Fruit fly (Drosophila melanogaster): ENCODE data around the gene CG31917.

CG31917 gene

DNA sequence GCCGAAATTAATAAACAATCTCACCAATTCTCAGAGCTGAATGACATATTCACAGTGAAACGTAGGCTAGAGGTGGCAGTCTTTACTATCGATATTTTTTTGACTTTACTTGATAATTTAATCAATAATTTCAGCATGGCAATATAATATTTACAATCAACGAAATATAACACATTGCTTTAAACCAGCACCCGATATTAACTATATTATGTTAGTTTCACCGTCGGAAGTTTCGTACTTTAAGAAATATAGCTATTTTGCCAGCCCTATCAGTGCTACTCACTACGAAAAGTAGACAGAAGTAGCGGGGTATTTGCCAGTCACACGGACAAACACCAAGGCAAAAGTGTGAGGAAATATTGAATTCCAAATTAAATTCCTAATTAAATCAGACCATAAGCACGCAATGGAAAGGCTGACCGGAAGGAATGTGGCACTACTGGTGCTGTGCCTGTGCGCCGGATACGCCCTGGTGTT, at the start of gene CG31917, which contains the start of the genes Tfb5 and SelT:
TSS of gene CG31917 (minus strand) at position 51 of the 477 bp plus-strand sequence.
TSS of gene Tfb5 (minus strand) at position 51 of the 477 bp plus-strand sequence.
TSS of gene SelT (plus strand) at position 139 of the 477 bp plus-strand sequence.
- TF ChIP-seq Dll (optimal IDR thresholded peaks at IDR 0.05) (no peak), usp (GFP tag; optimal IDR thresholded peaks at IDR 0.05) (no peak), pan (optimal IDR thresholded peaks at IDR 0.05) (no peak), psq (optimal IDR thresholded peaks at IDR 0.05) (no peak), CG8478 (optimal IDR thresholded peaks at IDR 0.05) (no peak), EcR (GFP tag; optimal IDR thresholded peaks at IDR 0.05) (no peak)

DNA sequence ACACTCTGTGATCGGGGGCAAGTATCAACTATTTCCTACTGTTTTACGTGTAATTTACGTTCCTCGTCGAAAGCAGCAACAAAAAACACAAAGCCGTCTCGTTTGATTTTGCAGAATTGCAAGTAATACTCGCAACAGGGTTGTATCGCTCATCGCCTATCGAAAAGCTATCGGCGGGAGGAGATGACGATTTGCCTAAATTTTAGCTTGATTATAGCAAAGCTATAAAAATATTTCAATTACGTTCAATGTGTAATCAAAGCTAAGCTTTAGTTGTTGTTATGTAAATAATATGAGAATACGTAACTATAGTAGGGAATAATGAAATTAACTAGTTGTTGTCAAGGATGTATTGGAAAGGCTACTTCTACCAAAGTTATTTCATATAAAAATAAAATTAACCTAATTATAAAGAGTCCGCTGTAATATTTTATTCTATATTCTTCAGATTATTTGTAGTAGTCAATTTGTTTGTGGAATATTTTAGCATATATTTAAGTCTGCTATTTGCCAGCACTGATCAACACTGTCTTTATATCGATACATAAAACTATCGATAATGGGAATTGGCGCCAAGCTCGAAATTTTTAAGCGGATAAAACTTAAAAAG, 49.1 kb upstream of the CG31917 start, which contains the start of gene Rpn11:
TSS of gene Rpn11 (minus strand) at position 146 of the 610 bp plus-strand sequence.
- TF ChIP-seq psq (optimal IDR thresholded peaks at IDR 0.05) (no peak), pan (optimal IDR thresholded peaks at IDR 0.05) (no peak), usp (GFP tag; optimal IDR thresholded peaks at IDR 0.05) (no peak), CG8478 (optimal IDR thresholded peaks at IDR 0.05) (no peak), EcR (GFP tag; optimal IDR thresholded peaks at IDR 0.05) (no peak), Dll (optimal IDR thresholded peaks at IDR 0.05) (no peak)

DNA sequence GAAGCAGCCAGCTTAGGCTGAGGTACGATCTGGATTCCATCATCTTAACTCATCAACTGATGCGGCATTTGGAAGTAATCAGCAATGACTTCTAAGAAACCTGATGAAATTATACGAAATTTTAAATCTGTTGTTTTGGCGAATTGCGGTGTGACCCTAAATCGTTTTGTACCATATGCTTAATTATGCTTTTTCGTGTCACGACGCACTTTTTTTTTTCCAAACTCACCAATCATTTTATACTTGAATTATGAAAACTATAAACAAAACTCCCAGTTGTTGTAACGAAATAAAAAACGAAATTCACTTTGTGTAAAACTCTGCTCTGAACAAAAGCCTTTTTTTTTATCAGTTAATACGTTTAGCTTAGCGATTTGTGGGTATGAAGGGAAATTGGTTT, 47.5 kb upstream of the CG31917 start, which contains the start of gene Nepl3:
TSS of gene Nepl3 (minus strand) at position 155 of the 400 bp plus-strand sequence.
- TF ChIP-seq psq (optimal IDR thresholded peaks at IDR 0.05) (no peak), CG8478 (optimal IDR thresholded peaks at IDR 0.05) (no peak), EcR (GFP tag; optimal IDR thresholded peaks at IDR 0.05) (no peak), Dll (optimal IDR thresholded peaks at IDR 0.05) (no peak), pan (optimal IDR thresholded peaks at IDR 0.05) (no peak), usp (GFP tag; optimal IDR thresholded peaks at IDR 0.05) (no peak)

DNA sequence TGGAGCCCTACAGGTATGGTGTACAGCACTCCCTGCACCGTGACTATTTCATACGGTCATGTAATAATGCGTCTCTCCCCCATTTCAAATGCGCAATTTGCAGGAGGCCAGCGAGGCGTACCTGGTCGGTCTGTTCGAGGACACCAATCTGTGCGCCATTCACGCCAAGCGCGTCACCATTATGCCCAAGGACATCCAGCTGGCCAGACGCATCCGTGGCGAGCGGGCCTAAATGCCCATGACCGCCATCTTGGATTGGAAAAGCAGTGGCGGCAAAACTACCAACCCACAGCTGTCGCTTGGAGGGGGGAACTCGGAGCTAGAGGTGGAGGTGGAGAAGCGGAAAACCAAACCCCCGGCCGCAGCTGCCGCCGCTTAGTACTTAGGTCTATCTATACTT, 44.9 kb upstream of the CG31917 start:
- TF ChIP-seq EcR (GFP tag; optimal IDR thresholded peaks at IDR 0.05) (no peak), usp (GFP tag; optimal IDR thresholded peaks at IDR 0.05) (no peak), Dll (optimal IDR thresholded peaks at IDR 0.05) (no peak), pan (optimal IDR thresholded peaks at IDR 0.05) (no peak), CG8478 (optimal IDR thresholded peaks at IDR 0.05) (no peak), psq (optimal IDR thresholded peaks at IDR 0.05) (no peak)

DNA sequence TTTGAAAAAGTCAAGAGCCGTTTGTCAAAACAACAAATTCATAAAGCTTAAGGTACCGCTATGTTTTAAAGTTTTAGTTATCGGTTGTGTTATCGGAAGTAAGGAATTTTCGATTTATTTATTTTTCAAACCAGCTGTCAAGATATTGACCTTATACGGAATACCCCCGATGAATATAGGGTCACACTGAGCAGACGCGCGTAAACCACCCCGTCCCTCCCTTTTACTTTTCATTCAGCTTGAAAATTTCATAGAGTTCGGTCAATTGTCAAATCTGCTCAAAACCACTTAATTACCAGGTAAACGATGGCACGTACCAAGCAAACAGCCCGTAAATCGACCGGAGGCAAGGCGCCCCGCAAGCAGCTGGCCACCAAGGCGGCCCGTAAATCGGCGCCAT, 44.3 kb upstream of the CG31917 start, which contains the start of the genes CG14036 and His3.3A:
TSS of gene CG14036 (minus strand) at position 64 of the 400 bp plus-strand sequence.
TSS of gene His3.3A (plus strand) at position 106 of the 400 bp plus-strand sequence.
- TF ChIP-seq EcR (GFP tag; optimal IDR thresholded peaks at IDR 0.05) = no peak
- no peak for TF ChIP-seq Dll (optimal IDR thresholded peaks at IDR 0.05)
- TF ChIP-seq CG8478 (optimal IDR thresholded peaks at IDR 0.05) = no peak
- TF ChIP-seq usp (GFP tag; optimal IDR thresholded peaks at IDR 0.05) = no peak
- no peak for TF ChIP-seq pan (optimal IDR thresholded peaks at IDR 0.05)
- TF ChIP-seq psq (optimal IDR thresholded peaks at IDR 0.05) = no peak

DNA sequence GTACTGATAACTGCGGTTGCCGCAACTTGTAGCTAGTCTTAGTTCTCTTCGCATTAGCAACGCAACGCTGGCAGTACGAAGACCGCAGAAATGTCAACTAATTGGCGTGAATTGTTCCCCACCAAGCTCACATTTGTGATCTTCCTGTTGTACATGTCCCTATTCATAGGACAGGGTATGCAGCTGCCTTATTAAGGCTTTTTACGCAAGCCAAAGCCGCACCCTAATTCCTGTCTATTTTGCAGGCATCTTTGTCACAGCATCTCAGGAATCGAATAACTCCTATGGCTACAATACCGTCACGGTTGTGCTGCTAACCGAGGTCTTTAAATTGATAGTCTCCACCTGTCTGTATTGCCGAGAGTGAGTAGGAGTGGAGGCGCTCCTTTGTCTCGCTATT, 42.4 kb upstream of the CG31917 start, which contains the start of gene eIF3h:
TSS of gene eIF3h (minus strand) at position 101 of the 400 bp plus-strand sequence.
- TF ChIP-seq pan (optimal IDR thresholded peaks at IDR 0.05) (no peak), CG8478 (optimal IDR thresholded peaks at IDR 0.05) (no peak), EcR (GFP tag; optimal IDR thresholded peaks at IDR 0.05) (no peak), psq (optimal IDR thresholded peaks at IDR 0.05) (no peak), usp (GFP tag; optimal IDR thresholded peaks at IDR 0.05) (no peak), Dll (optimal IDR thresholded peaks at IDR 0.05) (no peak)

DNA sequence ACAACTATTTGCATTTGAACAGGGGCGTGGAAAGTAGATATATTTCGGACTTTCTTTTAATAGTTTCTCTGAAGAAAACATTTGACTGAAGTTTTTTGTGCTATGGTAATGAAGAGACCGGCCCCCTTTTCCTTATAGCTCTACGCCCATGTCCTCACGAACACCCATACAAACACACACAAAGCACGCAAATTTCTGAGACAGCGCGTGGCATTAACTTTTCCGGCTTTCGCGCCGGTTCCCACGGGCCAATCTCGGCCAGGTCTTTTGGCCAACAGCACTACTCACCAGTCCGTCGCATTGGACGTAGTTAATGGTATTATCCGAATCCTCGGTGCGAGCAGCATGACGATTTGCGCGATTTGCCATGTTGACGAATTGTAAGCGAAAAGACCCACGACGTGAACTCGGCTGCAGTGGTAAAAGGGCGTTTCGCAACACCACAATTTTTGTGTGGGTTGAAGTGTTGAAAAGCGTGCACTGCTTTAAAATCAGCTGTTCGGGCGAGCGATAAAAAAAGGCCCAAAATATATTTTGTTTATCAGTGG, 41.8 kb upstream of the CG31917 start, which contains the start of gene senju:
TSS of gene senju (plus strand) at position 477 of the 548 bp plus-strand sequence.
- TF ChIP-seq pan (optimal IDR thresholded peaks at IDR 0.05) (no peak), CG8478 (optimal IDR thresholded peaks at IDR 0.05) (no peak), psq (optimal IDR thresholded peaks at IDR 0.05) (no peak)

DNA sequence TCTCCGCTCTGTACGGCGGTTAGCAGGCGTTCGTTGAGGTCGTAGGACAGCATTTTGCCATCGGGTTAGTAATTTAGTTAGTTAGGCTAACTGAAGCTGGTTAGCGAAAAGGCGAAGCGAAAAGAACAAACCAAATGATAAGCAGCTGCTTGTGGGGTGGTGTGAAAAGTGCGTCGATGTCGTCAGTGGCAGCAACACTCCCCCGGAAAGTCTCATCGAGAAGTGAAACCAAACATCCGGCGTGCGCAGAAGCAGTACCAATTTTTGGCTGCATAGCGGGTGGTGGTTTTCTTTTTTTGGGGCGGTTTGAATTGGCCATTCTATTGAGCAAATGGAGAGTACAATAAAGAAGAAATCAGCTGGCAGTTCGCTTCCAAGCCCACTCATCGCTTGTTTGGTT, 40.2 kb upstream of the CG31917 start, which contains the start of gene CG9121:
TSS of gene CG9121 (minus strand) at position 238 of the 400 bp plus-strand sequence.
- TF ChIP-seq CG8478 (optimal IDR thresholded peaks at IDR 0.05) (no peak), EcR (GFP tag; optimal IDR thresholded peaks at IDR 0.05) (no peak), usp (GFP tag; optimal IDR thresholded peaks at IDR 0.05) (no peak), pan (optimal IDR thresholded peaks at IDR 0.05) (no peak), psq (optimal IDR thresholded peaks at IDR 0.05) (no peak), Dll (optimal IDR thresholded peaks at IDR 0.05) (no peak)

DNA sequence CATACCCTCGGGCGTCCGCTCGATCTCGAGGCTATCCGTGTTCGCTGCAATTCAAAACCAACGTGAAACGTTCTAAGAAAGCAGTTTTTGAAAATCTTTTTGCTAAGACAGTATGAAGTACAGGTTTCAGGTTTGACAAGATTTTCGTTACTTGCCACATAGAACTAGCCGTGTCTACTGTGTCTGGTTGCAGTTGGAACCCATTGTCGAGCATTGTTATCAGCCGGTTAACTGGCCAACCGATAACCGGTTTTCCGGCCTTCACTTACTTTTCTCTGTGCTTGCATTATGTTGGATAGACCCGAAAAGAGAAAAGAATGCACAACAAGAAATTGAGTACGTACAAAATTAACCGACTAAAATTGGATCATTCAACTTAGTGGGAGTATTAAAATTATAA, 39.3 kb upstream of the CG31917 start:
- TF ChIP-seq EcR (GFP tag; optimal IDR thresholded peaks at IDR 0.05) (no peak), usp (GFP tag; optimal IDR thresholded peaks at IDR 0.05) (no peak), CG8478 (optimal IDR thresholded peaks at IDR 0.05) (no peak), pan (optimal IDR thresholded peaks at IDR 0.05) (no peak), psq (optimal IDR thresholded peaks at IDR 0.05) (no peak), Dll (optimal IDR thresholded peaks at IDR 0.05) (no peak)

DNA sequence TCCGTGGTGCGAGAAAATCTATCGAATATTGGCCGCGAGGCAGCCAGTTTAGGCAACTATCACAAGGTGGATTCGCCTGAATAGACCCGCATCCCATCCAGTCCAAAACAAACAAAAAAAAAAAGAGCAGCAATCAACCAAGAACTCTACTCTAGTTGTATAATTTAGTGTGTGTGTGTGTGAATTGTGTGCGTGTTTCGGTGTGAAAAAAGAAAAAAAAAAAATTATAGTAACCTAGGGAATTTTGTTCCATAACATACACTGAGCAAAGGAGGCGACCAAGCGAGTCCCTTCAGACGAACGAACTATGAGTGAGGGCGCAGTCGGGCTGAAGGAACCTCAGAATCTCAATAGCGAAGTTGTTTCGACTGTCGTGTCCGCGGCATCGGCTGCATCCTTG, 35.6 kb upstream of the CG31917 start:
- no peak for TF ChIP-seq EcR (GFP tag; optimal IDR thresholded peaks at IDR 0.05)
- no peak for TF ChIP-seq pan (optimal IDR thresholded peaks at IDR 0.05)
- no peak for TF ChIP-seq usp (GFP tag; optimal IDR thresholded peaks at IDR 0.05)
- TF ChIP-seq CG8478 (optimal IDR thresholded peaks at IDR 0.05) = no peak
- no peak for TF ChIP-seq Dll (optimal IDR thresholded peaks at IDR 0.05)
- no peak for TF ChIP-seq psq (optimal IDR thresholded peaks at IDR 0.05)

DNA sequence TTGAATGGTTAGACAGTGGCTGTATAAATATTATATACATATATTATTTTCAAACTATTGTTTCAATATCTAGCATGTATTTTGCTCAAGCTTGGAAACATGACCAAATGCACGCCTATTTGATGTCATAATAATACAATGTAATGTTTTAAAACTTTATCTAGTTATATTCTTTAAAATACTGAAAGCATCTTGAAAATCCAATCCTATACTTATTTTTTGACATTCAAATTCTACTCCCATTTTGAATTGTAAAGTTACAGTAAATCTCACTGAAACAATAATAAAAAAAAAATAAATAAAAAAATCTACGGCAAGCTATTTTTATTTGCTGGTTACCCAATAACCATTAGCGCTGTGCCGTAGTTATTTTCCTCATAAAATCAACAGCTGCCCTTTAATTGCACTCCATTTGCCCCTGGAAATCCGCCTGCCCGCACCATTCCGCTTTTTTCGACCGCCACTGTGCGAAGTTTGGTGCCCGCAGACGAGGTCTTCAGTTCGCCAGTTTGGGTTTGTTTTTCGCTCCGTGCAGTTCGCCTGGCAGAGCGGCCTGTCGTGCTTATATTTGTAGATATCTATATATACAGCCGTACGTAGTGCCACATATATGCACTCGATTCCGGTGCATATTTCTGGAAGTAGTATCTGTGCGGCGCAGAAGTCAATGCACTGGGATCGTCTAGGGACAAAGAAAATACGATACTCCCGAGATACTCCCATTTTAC, 34.4 kb upstream of the CG31917 start:
- TF ChIP-seq CG8478 (optimal IDR thresholded peaks at IDR 0.05) (no peak), Dll (optimal IDR thresholded peaks at IDR 0.05) (no peak), usp (GFP tag; optimal IDR thresholded peaks at IDR 0.05) (no peak), pan (optimal IDR thresholded peaks at IDR 0.05) (no peak), psq (optimal IDR thresholded peaks at IDR 0.05) (no peak), EcR (GFP tag; optimal IDR thresholded peaks at IDR 0.05) (no peak)
